Worm (Caenorhabditis elegans): ENCODE measurements around the gene F41G3.10.

F41G3.10 gene

DNA sequence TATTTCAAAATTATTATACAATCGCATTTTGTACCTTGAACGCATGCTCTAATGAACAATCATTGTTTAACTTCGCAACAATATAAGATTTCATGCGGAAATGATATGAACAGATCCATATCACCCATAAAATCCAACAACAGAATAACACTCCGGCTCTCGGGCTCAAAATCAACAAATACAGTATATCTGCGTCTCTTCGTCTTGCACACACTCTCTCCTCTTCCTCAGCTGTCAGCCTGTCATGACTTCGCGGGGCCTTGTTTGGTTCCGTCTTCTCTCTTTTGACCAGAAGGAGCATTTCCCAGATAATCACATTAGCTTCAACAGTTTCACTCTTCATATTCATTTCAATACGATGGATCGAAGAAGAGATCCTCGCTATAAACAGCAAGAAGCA lies 6.9 kb upstream of the F41G3.10 start, which contains the start of gene F41G3.3:
Gene F41G3.3, plus strand, starts transcription at position 301 of the 400 bp plus-strand sequence.
- TF ChIP-seq dox-1 (GFP tag; IDR thresholded peaks at IDR 0.05) (no peak), lin-35 (GFP tag; optimal IDR thresholded peaks at IDR 0.05) (no peak), aptf-3 (GFP tag; IDR thresholded peaks at IDR 0.05) (no peak), sea-2 (GFP tag; IDR thresholded peaks at IDR 0.05) (no peak), nhr-179 (tag; optimal IDR thresholded peaks at IDR 0.05) (no peak), Y95B8A.8 (GFP tag; IDR thresholded peaks at IDR 0.05) (no peak), lin-40 (tag; optimal IDR thresholded peaks at IDR 0.05) (no peak), ets-4 (GFP tag; optimal IDR thresholded peaks at IDR 0.05) (no peak), mes-4 (tag; optimal IDR thresholded peaks at IDR 0.05) (no peak), egrh-3 (GFP tag; IDR thresholded peaks at IDR 0.05) (no peak), F23B12.7 (tag; optimal IDR thresholded peaks at IDR 0.05; ENCODE audit: insufficient read depth) (no peak), xnd-1 (tag; optimal IDR thresholded peaks at IDR 0.05) (no peak), repo-1 (tag; optimal IDR thresholded peaks at IDR 0.05) (no peak), hsf-1 (GFP tag; IDR thresholded peaks at IDR 0.05) (no peak), lir-1 (GFP tag; conservative IDR thresholded peaks at IDR 0.05) (no peak), B0261.1 (tag; optimal IDR thresholded peaks at IDR 0.05) (no peak), ceh-91 (GFP tag; IDR thresholded peaks at IDR 0.05) (no peak), bed-2 (GFP tag; IDR thresholded peaks at IDR 0.05) (no peak)

DNA sequence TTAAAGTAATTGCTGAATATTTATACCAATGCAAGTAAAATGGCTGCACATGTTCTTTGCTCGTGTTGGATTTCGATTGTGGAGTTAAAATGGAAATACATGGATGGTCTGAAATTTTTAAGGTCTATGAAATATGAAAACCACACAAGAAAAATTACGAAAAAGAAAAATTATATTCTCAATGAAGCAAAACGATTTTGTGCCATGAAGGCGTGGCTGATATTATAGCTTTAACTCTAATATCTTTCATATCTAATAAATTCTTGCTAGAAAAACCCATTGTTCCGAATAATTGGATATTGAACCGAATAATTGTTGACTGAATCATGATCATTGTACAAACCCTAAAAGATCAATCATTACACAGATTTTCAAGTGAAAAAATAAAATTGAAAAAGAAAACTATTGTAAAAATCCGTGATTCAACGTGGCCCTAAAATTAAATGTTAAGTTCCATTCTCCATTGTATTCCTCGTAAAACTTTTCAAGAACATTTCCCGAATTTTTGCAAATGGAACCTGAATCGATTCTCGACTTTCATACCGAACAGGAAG lies 5.4 kb upstream of the F41G3.10 start, which contains the start of the genes srx-95 and fis-1:
Gene srx-95, minus strand, starts transcription at position 101 of the 554 bp plus-strand sequence.
Gene fis-1, plus strand, starts transcription at position 504 of the 554 bp plus-strand sequence.
- TF ChIP-seq let-526 (GFP tag; IDR thresholded peaks at IDR 0.05) = no peak
- TF ChIP-seq F10E7.11 (tag; optimal IDR thresholded peaks at IDR 0.05) = no peak
- no peak for TF ChIP-seq C17E4.6 (GFP tag; IDR thresholded peaks at IDR 0.05)
- TF ChIP-seq ztf-28 (GFP tag; IDR thresholded peaks at IDR 0.05) = no peak
- no peak for TF ChIP-seq lir-1 (GFP tag; conservative IDR thresholded peaks at IDR 0.05)
- no peak for TF ChIP-seq zim-3 (tag; optimal IDR thresholded peaks at IDR 0.05)
- no peak for TF ChIP-seq Y56A3A.18 (GFP tag; IDR thresholded peaks at IDR 0.05)
- no peak for TF ChIP-seq K11D2.4 (GFP tag; IDR thresholded peaks at IDR 0.05)
- TF ChIP-seq athp-1 (tag; optimal IDR thresholded peaks at IDR 0.05) = no peak
- TF ChIP-seq F33H1.4 (GFP tag; IDR thresholded peaks at IDR 0.05) = no peak
- TF ChIP-seq egrh-3 (GFP tag; IDR thresholded peaks at IDR 0.05) = no peak
- no peak for TF ChIP-seq repo-1 (tag; optimal IDR thresholded peaks at IDR 0.05)
- no peak for TF ChIP-seq F52B5.7 (tag; optimal IDR thresholded peaks at IDR 0.05)
- TF ChIP-seq madf-6 (GFP tag; IDR thresholded peaks at IDR 0.05) = no peak

DNA sequence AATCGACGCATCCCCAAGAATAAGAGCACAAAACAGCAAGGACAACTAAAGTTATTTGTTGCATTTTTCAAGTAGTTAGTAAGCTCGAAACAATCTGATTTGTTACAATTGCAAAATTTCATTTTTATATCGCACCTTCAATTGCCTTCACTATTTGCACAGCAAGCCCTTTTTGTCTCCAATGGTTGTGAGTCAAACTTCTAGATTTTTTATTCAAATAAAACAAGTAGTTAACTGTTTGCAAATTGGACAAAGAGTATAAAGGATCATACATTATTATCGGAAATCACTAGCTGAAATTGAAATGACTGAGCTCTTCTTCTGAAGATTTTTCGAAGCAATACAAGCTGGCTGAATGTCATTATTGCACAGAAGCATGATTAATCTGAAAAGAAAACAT lies 3.5 kb upstream of the F41G3.10 start, which contains the start of gene F41G3.21:
Gene F41G3.21, minus strand, starts transcription at position 101 of the 400 bp plus-strand sequence.
- TF ChIP-seq hrde-1 (tag; optimal IDR thresholded peaks at IDR 0.05; ENCODE audit: borderline replicate concordance) (no peak), madf-6 (GFP tag; IDR thresholded peaks at IDR 0.05) (no peak), egl-18 (GFP tag; IDR thresholded peaks at IDR 0.05) (no peak), mes-4 (tag; optimal IDR thresholded peaks at IDR 0.05) (no peak), Y95B8A.8 (GFP tag; IDR thresholded peaks at IDR 0.05) (no peak), sdz-38 (tag; optimal IDR thresholded peaks at IDR 0.05) (no peak), nhr-90 (tag; optimal IDR thresholded peaks at IDR 0.05) (no peak), ztf-26 (tag; optimal IDR thresholded peaks at IDR 0.05) (no peak), lin-54 (GFP tag; optimal IDR thresholded peaks at IDR 0.05) (no peak), him-1 (tag; optimal IDR thresholded peaks at IDR 0.05) (no peak), F37B4.10 (GFP tag; IDR thresholded peaks at IDR 0.05) (no peak), sptf-2 (GFP tag; optimal IDR thresholded peaks at IDR 0.05) (no peak), B0336.3 (GFP tag; IDR thresholded peaks at IDR 0.05) (no peak), ztf-3 (GFP tag; optimal IDR thresholded peaks at IDR 0.05) (no peak), ZK185.1 (tag; optimal IDR thresholded peaks at IDR 0.05; ENCODE audit: poor library complexity, severe bottlenecking) (no peak), tbp1 (GFP tag; optimal IDR thresholded peaks at IDR 0.05) (no peak), ccch-3 (GFP tag; optimal IDR thresholded peaks at IDR 0.05) (no peak)

All from whole organism, young adult.